Worm (Caenorhabditis elegans): ENCODE data around the gene daao-1.
A peak's percentile ranks its signal among the peaks of the same experiment; 100 is the strongest.

The daao-1 gene

DNA sequence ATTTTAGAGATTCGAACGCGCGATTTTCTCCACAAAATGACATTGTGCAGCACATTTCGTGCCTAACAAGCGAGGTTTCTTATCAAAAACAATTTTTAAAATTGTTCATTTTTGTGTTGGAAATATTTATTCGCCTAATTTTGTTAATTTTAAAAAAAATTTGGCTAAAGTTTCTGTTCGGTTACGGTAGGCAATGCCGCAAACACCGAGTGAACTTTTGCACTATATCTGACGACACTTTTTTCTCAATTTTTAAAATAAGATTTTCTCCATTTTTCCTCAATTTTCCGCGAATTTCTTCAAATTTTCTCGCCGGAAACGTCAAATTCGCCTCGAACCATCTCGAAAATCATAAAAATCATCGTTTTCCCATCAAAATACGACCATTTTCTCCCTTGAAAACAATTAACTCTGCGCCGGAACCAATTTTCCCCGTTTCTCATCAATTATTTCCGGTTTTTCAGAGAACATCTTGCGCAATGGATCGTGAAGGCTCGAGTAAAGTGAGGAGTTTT, 52.6 kb downstream of the daao-1 start, which contains the start of gene Y69A2AR.1 (continued):
- no peak for TF ChIP-seq pha-4 (GFP tag; IDR thresholded peaks at IDR 0.05)
- no peak for TF ChIP-seq pha-4 (tag; optimal IDR thresholded peaks at IDR 0.05)
- TF ChIP-seq nhr-76 (tag; optimal IDR thresholded peaks at IDR 0.05), result no peak
- TF ChIP-seq daf-8 (GFP tag; IDR thresholded peaks at IDR 0.05), result no peak
- no peak for TF ChIP-seq tag-97 (GFP tag; IDR thresholded peaks at IDR 0.05)
- TF ChIP-seq ZK337.2 (GFP tag; IDR thresholded peaks at IDR 0.05), result no peak
- TF ChIP-seq zip-11 (GFP tag; IDR thresholded peaks at IDR 0.05), result no peak
- TF ChIP-seq lin-38 (GFP tag; IDR thresholded peaks at IDR 0.05), result 0 out of 2 replicates have a peak, but pooled peaks have one; percentile 3
- no peak for TF ChIP-seq aly-2 (tag; optimal IDR thresholded peaks at IDR 0.05)
- no peak for TF ChIP-seq F26F4.8 (GFP tag; conservative IDR thresholded peaks at IDR 0.05)
- no peak for TF ChIP-seq ZK546.5 (tag; optimal IDR thresholded peaks at IDR 0.05)
- TF ChIP-seq mdl-1 (tag; optimal IDR thresholded peaks at IDR 0.05), result no peak
- TF ChIP-seq lsy-2 (tag; optimal IDR thresholded peaks at IDR 0.05), result peak in 1 of 2 experiments; percentile 96
